Worm (Caenorhabditis elegans) whole organism, early embryonic: Measurements from ENCODE around the gene cyp-25A3.

Experiments used
- B0310.2 ChIP-seq: sonication (generic microtip); optimal IDR thresholded peaks from 2 replicates; lab custom pipeline; 2016; ENCODE audit warnings: mild to moderate bottlenecking, missing genetic modification characterization, missing compliant biosample characterization
- ama-1 ChIP-seq: fragments of 150-350 bp; optimal IDR thresholded peaks from 2 replicates; lab custom pipeline; 2014
- ets-7 ChIP-seq: sonication (generic microtip); optimal IDR thresholded peaks from 2 replicates; lab custom pipeline; 2016; ENCODE audit warnings: missing genotype, missing genetic modification characterization, missing compliant biosample characterization
- hmg-4 ChIP-seq: fragments of 200-800 bp; sonication (Bioruptor generic); optimal IDR thresholded peaks from 2 replicates; lab custom pipeline; 2018; ENCODE audit warnings: mild to moderate bottlenecking, missing genetic modification characterization, missing compliant biosample characterization
- sea-1 ChIP-seq: fragments of 200-800 bp; sonication (Bioruptor generic); conservative IDR thresholded peaks from 2 replicates; pipeline ENCODE4 v1.3.6; 2022; ENCODE audit warnings: missing genetic modification characterization, missing compliant biosample characterization
- tbx-37 ChIP-seq: fragments of 200-800 bp; sonication (Bioruptor generic); conservative IDR thresholded peaks from 2 replicates; pipeline ENCODE4 v1.3.6; 2022; ENCODE audit warnings: missing genetic modification reagents, missing genetic modification characterization, missing compliant biosample characterization
- tra-4 ChIP-seq: sonication (generic microtip); optimal IDR thresholded peaks from 2 replicates; lab custom pipeline; 2017; ENCODE audit warnings: missing genetic modification characterization, missing compliant biosample characterization

- TF ChIP-seq ama-1 (peak; percentile 72), tbx-37 (GFP tag; lab: Robert Waterston, UW) (0 out of 2 replicates have a peak, but pooled peaks have one; percentile 22), tra-4 (no peak), sea-1 (no peak), ets-7 (no peak), B0310.2 (tag; lab: Kevin White, UChicago) (no peak), hmg-4 (GFP tag; lab: Kevin White, UChicago) (no peak)
Measured at ce11 chrIII:3869292-3869781, 29.8 kb upstream of the cyp-25A3 start.
